Worm (Caenorhabditis elegans) whole organism, L4 larva: Measurements from ENCODE around the gene erfa-3.

Source experiments
- mep-1 ChIP-seq: fragments of 150-350 bp; sonication (generic microtip); optimal IDR thresholded peaks from 3 replicates; lab custom pipeline; 2014; ENCODE audit warnings: missing biosample characterization, missing genetic modification characterization
- php-3 ChIP-seq: fragments of 200-800 bp; sonication (Bioruptor generic); IDR thresholded peaks from 2 replicates; pipeline ENCODE4 v1.3.6; 2022; ENCODE audit warnings: missing genetic modification reagents, missing genetic modification characterization, missing compliant biosample characterization
- sdz-12 ChIP-seq: fragments of 200-800 bp; sonication (Bioruptor generic); optimal IDR thresholded peaks from 2 replicates; lab custom pipeline; 2018; ENCODE audit warnings: mild to moderate bottlenecking, missing genetic modification characterization, missing compliant biosample characterization

ce11 chrV:11074448-11074847 is 38.4 kb downstream of the erfa-3 start, which contains the start of gene act-3:
- no peak for TF ChIP-seq php-3 (GFP tag; lab: Robert Waterston, UW)
- no peak for TF ChIP-seq sdz-12 (GFP tag; lab: Kevin White, UChicago)
- no peak for TF ChIP-seq mep-1 (tag; lab: Kevin White, UChicago)
